Fruit fly (Drosophila melanogaster) whole organism, embryonic: ENCODE measurements around the gene CG15337.

ENCODE experiments used
- Atf-2 ChIP-seq: fragments of 200-800 bp; sonication (Bioruptor generic); optimal IDR thresholded peaks from 2 replicates; lab custom pipeline; 2016; ENCODE audit warnings: missing biosample characterization, missing genetic modification characterization
- B-H2 ChIP-seq: fragments of 200-800 bp; sonication (Bioruptor generic); optimal IDR thresholded peaks from 2 replicates; lab custom pipeline; 2018; ENCODE audit warnings: missing biosample characterization, mild to moderate bottlenecking, missing genetic modification characterization
- Bteb2 ChIP-seq: fragments of 200-800 bp; sonication (Bioruptor generic); optimal IDR thresholded peaks from 2 replicates; lab custom pipeline; 2016; ENCODE audit warnings: missing biosample characterization, missing genetic modification characterization
- CG10267 ChIP-seq: fragments of 200-800 bp; sonication (Bioruptor generic); optimal IDR thresholded peaks from 2 replicates; lab custom pipeline; 2018; ENCODE audit warnings: missing biosample characterization, mild to moderate bottlenecking, missing genetic modification characterization, moderate library complexity
- CG11093 ChIP-seq: fragments of 200-800 bp; sonication (Bioruptor generic); IDR thresholded peaks from 3 replicates; pipeline ENCODE4 v1.3.6; 2022; ENCODE audit warnings: missing biosample characterization, missing genetic modification characterization
- CG11560 ChIP-seq: fragments of 200-800 bp; sonication (Bioruptor generic); IDR thresholded peaks from 3 replicates; pipeline ENCODE4 v1.3.6; 2022; ENCODE audit warnings: missing biosample characterization, missing genetic modification characterization
- CG12219 ChIP-seq: fragments of 200-800 bp; sonication (Bioruptor generic); optimal IDR thresholded peaks from 3 replicates; lab custom pipeline; 2018; ENCODE audit warnings: missing biosample characterization, mild to moderate bottlenecking, missing genetic modification characterization
- CG12659 ChIP-seq: fragments of 200-800 bp; sonication (Bioruptor generic); optimal IDR thresholded peaks from 3 replicates; lab custom pipeline; 2017; ENCODE audit warnings: mild to moderate bottlenecking, missing biosample characterization, missing genetic modification reagents, missing genetic modification characterization
- CG13287 ChIP-seq: fragments of 200-800 bp; sonication (Bioruptor generic); IDR thresholded peaks from 2 replicates; pipeline ENCODE4 v1.3.6; 2022; ENCODE audit warnings: missing biosample characterization, missing genetic modification characterization; ENCODE audit not compliant: partially characterized antibody
- CG13296 ChIP-seq: fragments of 200-800 bp; sonication (Bioruptor generic); optimal IDR thresholded peaks from 3 replicates; lab custom pipeline; 2018; ENCODE audit warnings: missing biosample characterization, mild to moderate bottlenecking, missing genetic modification characterization
- CG14014 ChIP-seq: fragments of 200-800 bp; sonication (Bioruptor generic); IDR thresholded peaks from 2 replicates; pipeline ENCODE4 v1.3.6; 2022; ENCODE audit warnings: missing biosample characterization, missing genetic modification characterization
- CG15601 ChIP-seq: fragments of 200-800 bp; sonication (Bioruptor generic); optimal IDR thresholded peaks from 3 replicates; lab custom pipeline; 2019; ENCODE audit warnings: missing biosample characterization, mild to moderate bottlenecking, missing genetic modification characterization, moderate library complexity
- CG1602 ChIP-seq: fragments of 200-800 bp; sonication (Bioruptor generic); optimal IDR thresholded peaks from 3 replicates; lab custom pipeline; 2016; ENCODE audit warnings: missing biosample characterization, missing genetic modification characterization
- CG1603 ChIP-seq: fragments of 200-800 bp; sonication (Bioruptor generic); optimal IDR thresholded peaks from 2 replicates; lab custom pipeline; 2019; ENCODE audit warnings: missing biosample characterization, mild to moderate bottlenecking, missing genetic modification characterization, moderate library complexity
- CG17186 ChIP-seq: fragments of 200-800 bp; sonication (Bioruptor generic); optimal IDR thresholded peaks from 3 replicates; lab custom pipeline; 2017; ENCODE audit warnings: missing biosample characterization, missing genetic modification reagents, missing genetic modification characterization
- CG42726 ChIP-seq: fragments of 200-800 bp; sonication (Bioruptor generic); IDR thresholded peaks from 2 replicates; pipeline ENCODE4 v1.3.6; 2022; ENCODE audit warnings: missing biosample characterization, missing genetic modification characterization; ENCODE audit not compliant: partially characterized antibody
- CG4360 ChIP-seq: fragments of 200-800 bp; sonication (Bioruptor generic); IDR thresholded peaks from 2 replicates; pipeline ENCODE4 v1.3.6; 2022; ENCODE audit warnings: missing biosample characterization, missing genetic modification characterization
- CG7987 ChIP-seq: fragments of 200-800 bp; sonication (Bioruptor generic); optimal IDR thresholded peaks from 2 replicates; lab custom pipeline; 2018; ENCODE audit warnings: missing biosample characterization, mild to moderate bottlenecking, missing genetic modification characterization, moderate library complexity
- CG8290 ChIP-seq, 3 experiments: fragments of 200-800 bp; sonication (Bioruptor generic); optimal IDR thresholded peaks; 2 replicates each; lab custom pipeline; 2016 to 2019; ENCODE audit warnings: missing biosample characterization in 3 of 3, missing genetic modification characterization in 3 of 3, mild to moderate bottlenecking in 2 of 3, moderate library complexity in 1 of 3
- CG8765 ChIP-seq: fragments of 200-800 bp; sonication (Bioruptor generic); IDR thresholded peaks from 2 replicates; pipeline ENCODE4 v1.3.6; 2022; ENCODE audit warnings: missing biosample characterization, missing genetic modification characterization
- CG9215 ChIP-seq: fragments of 200-800 bp; sonication (Bioruptor generic); IDR thresholded peaks from 2 replicates; pipeline ENCODE4 v1.3.6; 2022; ENCODE audit warnings: missing biosample characterization, missing genetic modification characterization
- Dfd ChIP-seq, 2 experiments: fragments of >200 bp; optimal IDR thresholded peaks; 2 replicates each; lab custom pipeline; 2017; ENCODE audit warnings: missing biosample characterization in 2 of 2, missing genetic modification characterization in 2 of 2
- Doc3 ChIP-seq: fragments of 200-800 bp; sonication (Bioruptor generic); IDR thresholded peaks from 3 replicates; pipeline ENCODE4 v1.3.6; 2022; ENCODE audit warnings: missing biosample characterization, missing genetic modification characterization; ENCODE audit not compliant: partially characterized antibody
- Opbp ChIP-seq: fragments of 200-800 bp; sonication (Bioruptor generic); IDR thresholded peaks from 3 replicates; pipeline ENCODE4 v1.3.6; 2022; ENCODE audit warnings: missing biosample characterization, missing genetic modification characterization; ENCODE audit not compliant: partially characterized antibody
- PHDP ChIP-seq: fragments of 200-800 bp; sonication (Bioruptor generic); optimal IDR thresholded peaks from 3 replicates; lab custom pipeline; 2018; ENCODE audit warnings: missing biosample characterization, mild to moderate bottlenecking, missing genetic modification characterization, moderate library complexity
- Rx ChIP-seq: fragments of 200-800 bp; sonication (Bioruptor generic); IDR thresholded peaks from 2 replicates; pipeline ENCODE4 v1.3.6; 2022; ENCODE audit warnings: missing biosample characterization, missing genetic modification characterization
- Xrp1 ChIP-seq: fragments of 200-800 bp; sonication (Bioruptor generic); IDR thresholded peaks from 2 replicates; pipeline ENCODE4 v1.3.6; 2022; ENCODE audit warnings: missing biosample characterization, missing genetic modification characterization
- br ChIP-seq: fragments of >200 bp; optimal IDR thresholded peaks from 2 replicates; lab custom pipeline; 2017
- cad ChIP-seq: fragments of >200 bp; optimal IDR thresholded peaks from 2 replicates; lab custom pipeline; 2017; ENCODE audit warnings: missing biosample characterization, missing genetic modification characterization
- dysf ChIP-seq: fragments of 200-800 bp; sonication (Bioruptor generic); IDR thresholded peaks from 3 replicates; pipeline ENCODE4 v1.3.6; 2022; ENCODE audit warnings: missing biosample characterization, missing genetic modification characterization
- ewg ChIP-seq: fragments of 200-800 bp; sonication (Bioruptor generic); optimal IDR thresholded peaks from 3 replicates; lab custom pipeline; 2017; ENCODE audit warnings: mild to moderate bottlenecking, missing biosample characterization, missing genetic modification reagents, missing genetic modification characterization
- fd64A ChIP-seq: fragments of 200-800 bp; sonication (Bioruptor generic); optimal IDR thresholded peaks from 3 replicates; lab custom pipeline; 2018; ENCODE audit warnings: missing biosample characterization, mild to moderate bottlenecking, missing genetic modification characterization
- grn ChIP-seq: fragments of 200-800 bp; sonication (Bioruptor generic); optimal IDR thresholded peaks from 3 replicates; lab custom pipeline; 2017; ENCODE audit warnings: missing biosample characterization, missing genetic modification characterization
- gro ChIP-seq: fragments of 200-800 bp; sonication (Bioruptor generic); optimal IDR thresholded peaks from 2 replicates; lab custom pipeline; 2016; ENCODE audit warnings: missing biosample characterization, missing genetic modification characterization
- hb ChIP-seq: fragments of 200-800 bp; sonication (Bioruptor generic); IDR thresholded peaks from 3 replicates; pipeline ENCODE4 v1.3.6; 2022; ENCODE audit warnings: missing biosample characterization, missing genetic modification characterization; ENCODE audit not compliant: partially characterized antibody
- hbn ChIP-seq: fragments of 200-800 bp; sonication (Bioruptor generic); IDR thresholded peaks from 2 replicates; pipeline ENCODE4 v1.3.6; 2022; ENCODE audit warnings: missing biosample characterization, missing genetic modification characterization; ENCODE audit not compliant: partially characterized antibody
- knrl ChIP-seq: fragments of 200-800 bp; sonication (Bioruptor generic); IDR thresholded peaks from 3 replicates; pipeline ENCODE4 v1.3.6; 2022; ENCODE audit warnings: missing biosample characterization, missing genetic modification characterization; ENCODE audit not compliant: partially characterized antibody
- nau ChIP-seq: fragments of 200-800 bp; sonication (Bioruptor generic); optimal IDR thresholded peaks from 3 replicates; lab custom pipeline; 2017; ENCODE audit warnings: missing biosample characterization, mild to moderate bottlenecking, missing genetic modification characterization, missing genetic modification reagents
- org-1 ChIP-seq: fragments of 200-800 bp; sonication (Bioruptor generic); optimal IDR thresholded peaks from 2 replicates; lab custom pipeline; 2017; ENCODE audit warnings: missing biosample characterization, missing genetic modification characterization
- pros ChIP-seq: fragments of 200-800 bp; sonication (Bioruptor generic); optimal IDR thresholded peaks from 3 replicates; lab custom pipeline; 2019; ENCODE audit warnings: missing biosample characterization, mild to moderate bottlenecking, missing genetic modification characterization, moderate library complexity
- sisA ChIP-seq: fragments of 200-800 bp; sonication (Bioruptor generic); IDR thresholded peaks from 2 replicates; pipeline ENCODE4 v1.3.6; 2022; ENCODE audit warnings: missing biosample characterization, missing genetic modification characterization
- sna ChIP-seq: fragments of 200-800 bp; sonication (Bioruptor generic); IDR thresholded peaks from 2 replicates; pipeline ENCODE4 v1.3.6; 2022; ENCODE audit warnings: missing biosample characterization, missing genetic modification characterization; ENCODE audit not compliant: partially characterized antibody
- stc ChIP-seq: fragments of 200-800 bp; sonication (Bioruptor generic); IDR thresholded peaks from 2 replicates; pipeline ENCODE4 v1.3.6; 2022; ENCODE audit warnings: missing biosample characterization, missing genetic modification characterization
- sug ChIP-seq: fragments of 200-800 bp; optimal IDR thresholded peaks from 2 replicates; lab custom pipeline; 2019; ENCODE audit warnings: missing biosample characterization, mild to moderate bottlenecking, missing genetic modification characterization, moderate library complexity
- unc-4 ChIP-seq: fragments of 200-800 bp; sonication (Bioruptor generic); IDR thresholded peaks from 2 replicates; pipeline ENCODE4 v1.3.6; 2022; ENCODE audit warnings: missing biosample characterization, missing genetic modification characterization; ENCODE audit not compliant: partially characterized antibody
- vfl ChIP-seq: fragments of 200-800 bp; sonication (Bioruptor generic); optimal IDR thresholded peaks from 2 replicates; lab custom pipeline; 2016; ENCODE audit warnings: missing biosample characterization, missing genetic modification characterization
- wor ChIP-seq: fragments of 200-800 bp; sonication (Bioruptor generic); IDR thresholded peaks from 2 replicates; pipeline ENCODE4 v1.3.6; 2022; ENCODE audit warnings: missing biosample characterization, missing genetic modification characterization
- zfh1 ChIP-seq: fragments of 200-800 bp; sonication (Bioruptor generic); IDR thresholded peaks from 3 replicates; pipeline ENCODE4 v1.3.6; 2022; ENCODE audit warnings: missing biosample characterization, missing genetic modification characterization

The CG15337 gene

DNA sequence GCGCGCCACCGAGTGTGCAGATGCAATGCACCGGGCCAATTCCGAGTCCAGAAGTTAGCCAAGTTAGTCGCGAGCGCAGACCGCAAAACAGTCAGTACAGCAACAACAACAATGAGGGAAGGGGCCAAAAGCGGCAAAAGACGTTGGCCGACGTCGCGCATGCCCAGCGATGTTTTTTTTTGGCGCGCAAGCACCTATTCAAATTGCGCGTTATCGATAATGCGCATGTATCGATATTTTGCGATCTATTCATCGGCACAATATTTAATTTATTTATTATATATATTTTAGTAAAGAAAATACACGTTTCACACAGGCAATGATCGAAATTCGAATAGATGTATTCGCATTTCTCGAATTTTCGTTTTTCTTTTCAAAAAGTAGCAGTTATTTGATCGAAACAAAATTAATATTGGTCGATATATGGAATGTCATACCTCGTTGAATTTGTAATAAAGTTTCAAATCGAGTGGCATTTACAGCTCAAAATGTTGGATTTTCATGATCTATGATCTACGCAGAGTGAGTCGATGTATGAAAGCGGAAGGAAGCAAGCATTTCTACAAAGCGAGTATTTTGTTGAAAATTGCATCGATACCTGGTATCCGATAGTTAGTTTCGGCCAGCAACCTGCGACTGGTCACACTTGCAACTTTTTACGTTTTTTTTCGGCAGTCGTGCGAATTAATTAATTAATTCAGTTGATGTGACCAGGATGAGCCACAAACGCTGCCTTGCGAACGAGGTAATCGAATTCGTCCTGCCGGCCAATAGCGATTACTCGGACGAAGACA lies 30.5 kb upstream of the CG15337 start, which contains the start of gene CG2116 (continued):
- TF ChIP-seq CG9215 (no peak), CG11560 (tag; lab: Robert Waterston, UW) (0 out of 3 replicates have a peak, but pooled peaks have one; percentile 33), B-H2 (GFP tag; lab: Kevin White, UChicago) (no peak), Opbp (GFP tag; lab: Robert Waterston, UW) (peak; percentile 43; the same call in 2 of the 3 replicates), CG42726 (GFP tag; lab: Robert Waterston, UW) (0 out of 2 replicates have a peak, but pooled peaks have one; percentile 40), sug (tag; lab: Kevin White, UChicago) (no peak), Xrp1 (GFP tag; lab: Robert Waterston, UW) (no peak), wor (no peak), CG13296 (no peak), Dfd (GFP tag; optimal IDR thresholded peaks at IDR 0.05; lab: Kevin White, UChicago) (no peak), CG4360 (GFP tag; lab: Robert Waterston, UW) (peak; percentile 54), CG12219 (GFP tag; lab: Kevin White, UChicago) (no peak), CG8765 (GFP tag; lab: Robert Waterston, UW) (no peak), br (no peak), vfl (GFP tag; lab: Kevin White, UChicago) (no peak), PHDP (no peak), pros (no peak), zfh1 (no peak), stc (no peak), fd64A (GFP tag; lab: Kevin White, UChicago) (no peak), CG1602 (no peak), hb (GFP tag; lab: Robert Waterston, UW) (no peak), CG12659 (GFP tag; lab: Kevin White, UChicago) (peak; percentile 51), gro (GFP tag; lab: Kevin White, UChicago) (no peak), sisA (no peak), CG11093 (no peak), nau (GFP tag; lab: Kevin White, UChicago) (no peak), CG7987 (GFP tag; lab: Kevin White, UChicago) (no peak), dysf (GFP tag; lab: Robert Waterston, UW) (no peak), Rx (GFP tag; lab: Robert Waterston, UW) (no peak), Bteb2 (GFP tag; lab: Kevin White, UChicago) (no peak), CG8290 (GFP tag; optimal IDR thresholded peaks at IDR 0.05; lab: Kevin White, UChicago) (peak; percentile 22), CG8290 (tag; optimal IDR thresholded peaks at IDR 0.05; lab: Kevin White, UChicago) (peak in 1 of 2 experiments; percentile 26), knrl (GFP tag; lab: Robert Waterston, UW) (peak; percentile 79), grn (GFP tag; lab: Kevin White, UChicago) (no peak), Doc3 (GFP tag; lab: Robert Waterston, UW) (peak; percentile 64), CG13287 (GFP tag; lab: Robert Waterston, UW) (peak; percentile 72), CG14014 (no peak), CG15601 (no peak), Atf-2 (GFP tag; lab: Kevin White, UChicago) (no peak), org-1 (GFP tag; lab: Kevin White, UChicago) (no peak), sna (0 out of 2 replicates have a peak, but pooled peaks have one; percentile 30), CG10267 (tag; lab: Kevin White, UChicago) (peak; percentile 37), CG1603 (tag; lab: Kevin White, UChicago) (peak; percentile 49), cad (GFP tag; lab: Kevin White, UChicago) (no peak), unc-4 (peak; percentile 67; the same call in 1 of the 2 replicates), CG17186 (GFP tag; lab: Kevin White, UChicago) (no peak), ewg (GFP tag; lab: Kevin White, UChicago) (peak; percentile 76), hbn (peak; percentile 59; the same call in 1 of the 2 replicates)
